Worm (Caenorhabditis elegans) whole organism, L1 larva: ENCODE measurements around the gene ragc-1.

Experiments
- C34B4.2 ChIP-seq: sonication (generic microtip); optimal IDR thresholded peaks from 2 replicates; lab custom pipeline; 2017; ENCODE audit warnings: mild to moderate bottlenecking, missing genetic modification characterization, missing compliant biosample characterization
- aha-1 ChIP-seq: fragments of 150-350 bp; optimal IDR thresholded peaks from 2 replicates; lab custom pipeline; 2014; ENCODE audit warnings: missing biosample characterization, missing genetic modification characterization
- alr-1 ChIP-seq: fragments of 200-800 bp; sonication (Bioruptor generic); optimal IDR thresholded peaks from 2 replicates; lab custom pipeline; 2018; ENCODE audit warnings: borderline replicate concordance, mild to moderate bottlenecking, missing genetic modification characterization, missing compliant biosample characterization
- blmp-1 ChIP-seq: fragments of 150-350 bp; optimal IDR thresholded peaks from 2 replicates; lab custom pipeline; 2014; ENCODE audit warnings: missing biosample characterization, missing genetic modification characterization
- ceh-82 ChIP-seq, 3 experiments: fragments of 150-350 bp in 1 of 3; sonication (generic microtip) in 2 of 3; optimal IDR thresholded peaks; 2 replicates each; lab custom pipeline; 2014 to 2017; ENCODE audit warnings: missing biosample characterization in 3 of 3, missing genetic modification characterization in 3 of 3
- dsc-1 ChIP-seq: sonication (generic microtip); optimal IDR thresholded peaks from 2 replicates; lab custom pipeline; 2016; ENCODE audit warnings: mild to moderate bottlenecking, missing genetic modification characterization, missing compliant biosample characterization
- efl-1 ChIP-seq, 4 experiments: fragments of 150-350 bp; optimal IDR thresholded peaks in 3 of 4; peaks in 1 of 4; 1 replicate in 1 of 4; 2 replicates in 3 of 4; lab custom pipeline; 2014; ENCODE audit warnings: missing biosample characterization in 2 of 4, missing genetic modification characterization in 2 of 4, missing genetic modification reagents in 2 of 4
- efl-3 ChIP-seq: fragments of 200-800 bp; sonication (Bioruptor generic); optimal IDR thresholded peaks from 2 replicates; lab custom pipeline; 2018; ENCODE audit warnings: mild to moderate bottlenecking, missing genetic modification characterization, missing compliant biosample characterization
- egl-13 ChIP-seq: sonication (generic microtip); optimal IDR thresholded peaks from 2 replicates; lab custom pipeline; 2016; ENCODE audit warnings: missing genotype, missing genetic modification reagents, missing genetic modification characterization, missing compliant biosample characterization
- egl-27 ChIP-seq, 2 experiments: fragments of 150-350 bp in 1 of 2; sonication (generic microtip); optimal IDR thresholded peaks; 3 replicates each; lab custom pipeline; 2017 to 2018; ENCODE audit warnings: missing biosample characterization in 2 of 2, missing genetic modification characterization in 2 of 2, missing genetic modification reagents in 2 of 2
- elt-2 ChIP-seq: sonication (generic microtip); optimal IDR thresholded peaks from 2 replicates; lab custom pipeline; 2016; ENCODE audit warnings: missing genetic modification characterization, mild to moderate bottlenecking, inconsistent platforms, missing compliant biosample characterization, missing genetic modification reagents
- elt-3 ChIP-seq, 6 experiments: fragments of 150-350 bp in 1 of 6; sonication (generic microtip); optimal IDR thresholded peaks; 2 replicates each; lab custom pipeline; 2017 to 2018; ENCODE audit warnings: missing biosample characterization in 6 of 6, missing genetic modification characterization in 6 of 6, inconsistent platforms in 1 of 6
- ets-5 ChIP-seq: fragments of 200-800 bp; sonication (Bioruptor generic); IDR thresholded peaks from 2 replicates; pipeline ENCODE4 v1.3.6; 2022; ENCODE audit warnings: missing genetic modification characterization, missing compliant biosample characterization
- fkh-10 ChIP-seq: sonication (generic microtip); optimal IDR thresholded peaks from 2 replicates; lab custom pipeline; 2017; ENCODE audit warnings: missing biosample characterization, missing genetic modification reagents, missing genetic modification characterization
- fkh-4 ChIP-seq: sonication (generic microtip); optimal IDR thresholded peaks from 2 replicates; lab custom pipeline; 2016; ENCODE audit warnings: missing compliant biosample characterization, missing genetic modification characterization, borderline replicate concordance
- fos-1 ChIP-seq: fragments of 150-350 bp; optimal IDR thresholded peaks from 2 replicates; lab custom pipeline; 2014; ENCODE audit warnings: missing biosample characterization, missing genetic modification characterization
- hlh-17 ChIP-seq: fragments of 200-800 bp; sonication (Bioruptor generic); optimal IDR thresholded peaks from 2 replicates; lab custom pipeline; 2018; ENCODE audit warnings: missing genetic modification characterization, mild to moderate bottlenecking, missing compliant biosample characterization, moderate library complexity, borderline replicate concordance
- hpl-2 ChIP-seq: fragments of 150-350 bp; optimal IDR thresholded peaks from 2 replicates; lab custom pipeline; 2014; ENCODE audit warnings: missing biosample characterization, missing genetic modification reagents, missing genetic modification characterization
- irx-1 ChIP-seq: sonication (generic microtip); optimal IDR thresholded peaks from 2 replicates; lab custom pipeline; 2016; ENCODE audit warnings: missing genetic modification characterization, missing compliant biosample characterization
- jun-1 ChIP-seq: fragments of 150-350 bp; optimal IDR thresholded peaks from 2 replicates; lab custom pipeline; 2014; ENCODE audit warnings: missing biosample characterization, missing genetic modification reagents, missing genetic modification characterization
- lin-14 ChIP-seq: fragments of 200-800 bp; sonication (Bioruptor generic); optimal IDR thresholded peaks from 2 replicates; lab custom pipeline; 2018; ENCODE audit warnings: mild to moderate bottlenecking, missing genetic modification characterization, moderate library complexity, missing compliant biosample characterization
- lin-15B ChIP-seq: fragments of 150-350 bp; sonication (generic microtip); optimal IDR thresholded peaks from 3 replicates; lab custom pipeline; 2014; ENCODE audit warnings: missing biosample characterization, missing genetic modification characterization
- mab-9 ChIP-seq: fragments of 200-800 bp; sonication (Bioruptor generic); IDR thresholded peaks from 2 replicates; pipeline ENCODE4 v1.3.6; 2022; ENCODE audit warnings: missing genetic modification reagents, missing genetic modification characterization, missing compliant biosample characterization
- mef-2 ChIP-seq: fragments of 150-350 bp; optimal IDR thresholded peaks from 2 replicates; lab custom pipeline; 2014; ENCODE audit warnings: missing biosample characterization, missing genetic modification characterization
- nhr-11 ChIP-seq: fragments of 150-350 bp; optimal IDR thresholded peaks from 2 replicates; lab custom pipeline; 2014; ENCODE audit warnings: missing biosample characterization, missing genetic modification characterization
- nhr-12 ChIP-seq: sonication (generic microtip); optimal IDR thresholded peaks from 2 replicates; lab custom pipeline; 2017; ENCODE audit warnings: missing biosample characterization, missing genetic modification characterization
- nhr-19 ChIP-seq: fragments of 200-800 bp; sonication (Bioruptor generic); conservative IDR thresholded peaks from 2 replicates; pipeline ENCODE4 v1.3.6; 2022; ENCODE audit warnings: missing genetic modification characterization, missing compliant biosample characterization
- nhr-237 ChIP-seq: fragments of 150-350 bp; optimal IDR thresholded peaks from 2 replicates; lab custom pipeline; 2014; ENCODE audit warnings: missing biosample characterization, missing genetic modification characterization
- nhr-71 ChIP-seq: sonication (generic microtip); optimal IDR thresholded peaks from 2 replicates; lab custom pipeline; 2016; ENCODE audit warnings: mild to moderate bottlenecking, missing genetic modification characterization, moderate library complexity, missing compliant biosample characterization
- nhr-77 ChIP-seq: fragments of 150-350 bp; optimal IDR thresholded peaks from 2 replicates; lab custom pipeline; 2014; ENCODE audit warnings: missing biosample characterization, missing genetic modification characterization
- nhr-84 ChIP-seq: sonication (generic microtip); optimal IDR thresholded peaks from 2 replicates; lab custom pipeline; 2017; ENCODE audit warnings: missing biosample characterization, missing genetic modification characterization
- nhr-85 ChIP-seq: sonication (generic microtip); peaks from one replicate; lab custom pipeline; 2016; ENCODE audit warnings: missing genetic modification characterization, inconsistent platforms, missing compliant biosample characterization
- pag-3 ChIP-seq: sonication (generic microtip); optimal IDR thresholded peaks from 2 replicates; lab custom pipeline; 2017; ENCODE audit warnings: missing genetic modification characterization, mild to moderate bottlenecking, missing compliant biosample characterization, antibody characterized with exemption, borderline replicate concordance; ENCODE audit not compliant: insufficient read depth
- pqm-1 ChIP-seq: sonication (generic microtip); optimal IDR thresholded peaks from 3 replicates; lab custom pipeline; 2017; ENCODE audit warnings: missing biosample characterization, missing genetic modification characterization
- rnt-1 ChIP-seq: sonication (generic microtip); optimal IDR thresholded peaks from 2 replicates; lab custom pipeline; 2016; ENCODE audit warnings: mild to moderate bottlenecking, missing genetic modification characterization, moderate library complexity, missing compliant biosample characterization
- skn-1 ChIP-seq: fragments of 150-350 bp; optimal IDR thresholded peaks from 2 replicates; lab custom pipeline; 2014; ENCODE audit warnings: missing biosample characterization, missing genetic modification characterization
- snu-23 ChIP-seq: sonication (generic microtip); optimal IDR thresholded peaks from 2 replicates; lab custom pipeline; 2016; ENCODE audit warnings: missing genetic modification characterization, missing compliant biosample characterization
- sox-4 ChIP-seq: sonication (generic microtip); optimal IDR thresholded peaks from 2 replicates; lab custom pipeline; 2016; ENCODE audit warnings: missing genetic modification characterization, missing compliant biosample characterization
- sup-37 ChIP-seq: fragments of 200-800 bp; sonication (Bioruptor generic); optimal IDR thresholded peaks from 2 replicates; lab custom pipeline; 2018; ENCODE audit warnings: mild to moderate bottlenecking, missing genetic modification characterization, missing compliant biosample characterization
- swsn-7 ChIP-seq: sonication (generic microtip); optimal IDR thresholded peaks from 2 replicates; lab custom pipeline; 2016; ENCODE audit warnings: missing genetic modification characterization, missing compliant biosample characterization
- unc-130 ChIP-seq: fragments of 150-350 bp; optimal IDR thresholded peaks from 2 replicates; lab custom pipeline; 2017; ENCODE audit warnings: missing biosample characterization, missing genetic modification characterization, inconsistent platforms
- unc-62 ChIP-seq: fragments of 150-350 bp; optimal IDR thresholded peaks from 2 replicates; lab custom pipeline; 2014; ENCODE audit warnings: missing biosample characterization, missing genetic modification reagents, missing genetic modification characterization
- zag-1 ChIP-seq: fragments of 150-350 bp; optimal IDR thresholded peaks from 2 replicates; lab custom pipeline; 2014; ENCODE audit warnings: missing biosample characterization, missing genetic modification characterization
- ztf-4 ChIP-seq: fragments of 150-350 bp; optimal IDR thresholded peaks from 2 replicates; lab custom pipeline; 2014; ENCODE audit warnings: missing biosample characterization, missing genetic modification characterization

The ragc-1 gene

ce11 chrIV:11570200-11570599, 34.5 kb downstream of the ragc-1 start, which contains the start of gene srgp-1:
Gene srgp-1, plus strand, starts transcription at chrIV:11570500.
- TF ChIP-seq ztf-4 (tag; lab: Kevin White, UChicago): no peak
- TF ChIP-seq nhr-19: no peak
- peak; percentile 36 for TF ChIP-seq nhr-85 (tag; lab: Kevin White, UChicago)
- TF ChIP-seq pag-3: no peak
- TF ChIP-seq ceh-82 (tag; optimal IDR thresholded peaks at IDR 0.05; lab: Kevin White, UChicago): no peak
- TF ChIP-seq elt-2 (tag; lab: Kevin White, UChicago): no peak
- no peak for TF ChIP-seq swsn-7
- TF ChIP-seq pqm-1: no peak

ce11 chrIV:11569795-11570194, 34.9 kb downstream of the ragc-1 start:
- TF ChIP-seq ztf-4 (tag; lab: Kevin White, UChicago): no peak
- peak; percentile 92 for TF ChIP-seq dsc-1 (tag; lab: Kevin White, UChicago)
- peak; percentile 81 for TF ChIP-seq fkh-4 (tag; lab: Kevin White, UChicago)
- TF ChIP-seq, all 84 proteins: peak for 2

ce11 chrIV:11568249-11568940, 36.3 kb downstream of the ragc-1 start:
- TF ChIP-seq nhr-77 (tag; lab: Kevin White, UChicago): no peak
- peak; percentile 16 for TF ChIP-seq nhr-85 (tag; lab: Kevin White, UChicago)
- no peak for TF ChIP-seq hlh-17 (GFP tag; lab: Kevin White, UChicago)
- TF ChIP-seq efl-1 (optimal IDR thresholded peaks at IDR 0.05; lab: Kevin White, UChicago): no peak
- peak in 1 of 2 experiments; percentile 85 for TF ChIP-seq efl-1 (GFP tag; optimal IDR thresholded peaks at IDR 0.05 in 1 of 2; lab: Kevin White, UChicago)
- TF ChIP-seq, all 84 proteins: peak for 2

- peak; percentile 94 for TF ChIP-seq unc-130 (tag; lab: Kevin White, UChicago)
- peak; percentile 95 for TF ChIP-seq rnt-1 (tag; lab: Kevin White, UChicago)
- no peak for TF ChIP-seq unc-62 (GFP tag; lab: Kevin White, UChicago)
- peak; percentile 93 for TF ChIP-seq lin-14
- peak; percentile 29; the same call in 1 of the 2 replicates for TF ChIP-seq mab-9 (GFP tag; lab: Robert Waterston, UW)
- peak; percentile 79 for TF ChIP-seq sox-4
- TF ChIP-seq egl-27 (tag; optimal IDR thresholded peaks at IDR 0.05; lab: Kevin White, UChicago): no peak
- peak; percentile 40 for TF ChIP-seq nhr-237
- TF ChIP-seq aha-1 (tag; lab: Kevin White, UChicago): peak; percentile 52
- TF ChIP-seq egl-13 (tag; lab: Kevin White, UChicago): peak; percentile 75
- peak; percentile 60 for TF ChIP-seq elt-2 (tag; lab: Kevin White, UChicago)
- peak; percentile 31 for TF ChIP-seq hpl-2 (GFP tag; lab: Kevin White, UChicago)
- TF ChIP-seq alr-1 (tag; lab: Kevin White, UChicago): no peak
- no peak for TF ChIP-seq nhr-12
- TF ChIP-seq efl-3 (GFP tag; lab: Kevin White, UChicago): no peak
- no peak for TF ChIP-seq pqm-1
- peak; percentile 26 for TF ChIP-seq nhr-77 (tag; lab: Kevin White, UChicago)
- peak; percentile 28 for TF ChIP-seq C34B4.2 (tag; lab: Kevin White, UChicago)
- peak; percentile 83 for TF ChIP-seq fos-1 (tag; lab: Kevin White, UChicago)
- TF ChIP-seq irx-1 (tag; lab: Kevin White, UChicago): peak; percentile 79
- peak in 2 of 6 experiments; percentile 62 to 97 for TF ChIP-seq elt-3 (tag; optimal IDR thresholded peaks at IDR 0.05; lab: Kevin White, UChicago)
- peak; percentile 28 for TF ChIP-seq blmp-1 (tag; lab: Kevin White, UChicago)
- no peak for TF ChIP-seq ets-5 (GFP tag; lab: Robert Waterston, UW)
- TF ChIP-seq sup-37: peak; percentile 85
- TF ChIP-seq skn-1 (tag; lab: Kevin White, UChicago): peak; percentile 88
- TF ChIP-seq nhr-85 (tag; lab: Kevin White, UChicago): peak; percentile 95
- peak; percentile 87 for TF ChIP-seq nhr-11 (tag; lab: Kevin White, UChicago)
- peak; percentile 11 for TF ChIP-seq fkh-10 (GFP tag; lab: Kevin White, UChicago)
- TF ChIP-seq jun-1: peak; percentile 85
- TF ChIP-seq nhr-71 (tag; lab: Kevin White, UChicago): peak; percentile 96
- no peak for TF ChIP-seq nhr-84
- TF ChIP-seq zag-1 (tag; lab: Kevin White, UChicago): no peak
- peak; percentile 49 for TF ChIP-seq mef-2 (tag; lab: Kevin White, UChicago)
- peak; percentile 69 for TF ChIP-seq lin-15B
- TF ChIP-seq snu-23: peak; percentile 97
Measured at ce11 chrIV:11566146-11566545, 38.6 kb downstream of the ragc-1 start, which contains the start of gene sec-24.1. Gene sec-24.1, minus strand, starts transcription at chrIV:11566194.
